Worm (Caenorhabditis elegans) whole organism, L4/young adult: ENCODE results near the gene nspb-9.

Experiments used
- dao-5 ChIP-seq: sonication (generic microtip); optimal IDR thresholded peaks from 2 replicates; lab custom pipeline; 2016; ENCODE audit warnings: missing genotype, missing genetic modification characterization, moderate library complexity, missing compliant biosample characterization
- him-1 ChIP-seq: sonication (generic microtip); optimal IDR thresholded peaks from 2 replicates; lab custom pipeline; 2016; ENCODE audit warnings: missing genotype, missing genetic modification reagents, missing genetic modification characterization, missing compliant biosample characterization

ce11 chrII:14599284-14599862, 18.7 kb downstream of the nspb-9 start:
- TF ChIP-seq him-1 (no peak), dao-5 (tag; lab: Kevin White, UChicago) (no peak)
